Fruit fly (Drosophila melanogaster): ENCODE results near the gene Pdi.

DNA sequence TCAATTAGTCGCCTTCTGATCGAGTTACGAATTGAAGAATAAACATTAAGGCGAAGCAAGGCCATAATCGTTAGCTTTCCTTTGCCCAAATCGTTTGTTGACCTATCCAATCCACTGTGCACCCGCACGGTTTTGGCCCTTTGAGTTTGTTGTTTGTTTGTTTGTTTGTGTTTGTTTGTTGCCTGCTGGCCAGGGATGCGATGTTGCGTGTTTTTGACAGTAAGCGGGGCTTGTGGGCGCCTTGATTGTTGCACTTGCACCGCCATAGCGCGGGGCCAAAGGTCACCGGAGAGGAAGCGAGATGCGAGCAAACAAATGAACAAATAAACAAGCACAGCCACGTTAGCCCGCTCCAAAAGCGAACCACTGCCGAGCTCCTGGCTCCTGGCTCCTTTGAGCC lies 27.2 kb upstream of the Pdi start:
- TF ChIP-seq Dll (optimal IDR thresholded peaks at IDR 0.05), result no peak
- no peak for TF ChIP-seq usp (GFP tag; optimal IDR thresholded peaks at IDR 0.05)
- no peak for TF ChIP-seq pan (optimal IDR thresholded peaks at IDR 0.05)
- no peak for TF ChIP-seq psq (optimal IDR thresholded peaks at IDR 0.05)
- no peak for TF ChIP-seq EcR (GFP tag; optimal IDR thresholded peaks at IDR 0.05)
- no peak for TF ChIP-seq CG8478 (optimal IDR thresholded peaks at IDR 0.05)

Data from whole organism.